Worm (Caenorhabditis elegans): ENCODE measurements around the gene T01G5.8.
A peak's percentile ranks its signal among the peaks of the same experiment; 100 is the strongest.

T01G5.8 gene

DNA sequence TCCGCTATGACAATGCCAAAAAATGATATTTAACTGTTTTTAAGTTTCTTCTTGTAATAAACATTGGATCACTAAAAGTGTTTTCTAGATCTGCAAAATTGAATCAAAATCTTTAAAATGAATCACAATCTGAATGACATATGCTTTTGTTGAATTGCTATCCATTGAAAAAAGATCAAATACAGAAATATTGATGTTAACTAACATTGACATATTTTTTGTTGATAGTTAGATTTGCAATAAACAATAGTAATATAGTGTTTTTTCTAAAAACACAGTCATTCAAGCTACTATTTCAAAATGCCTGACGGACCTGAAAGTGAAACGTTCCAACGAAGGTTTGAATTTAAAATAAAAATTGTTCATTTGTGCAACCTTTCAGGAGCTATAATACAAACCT is 34.6 kb downstream of the T01G5.8 start, which contains the start of gene T09F5.2:
Gene T09F5.2, plus strand, starts transcription at position 301 of the 400 bp plus-strand sequence.
- TF ChIP-seq unc-86 (tag; optimal IDR thresholded peaks at IDR 0.05): no peak
- no peak for TF ChIP-seq ceh-82 (tag; optimal IDR thresholded peaks at IDR 0.05)
- no peak for TF ChIP-seq nhr-19 (GFP tag; conservative IDR thresholded peaks at IDR 0.05)
- no peak for TF ChIP-seq elt-2 (tag; optimal IDR thresholded peaks at IDR 0.05)
- no peak for TF ChIP-seq jun-1 (tag; optimal IDR thresholded peaks at IDR 0.05)
- no peak for TF ChIP-seq snpc-4 (tag; optimal IDR thresholded peaks at IDR 0.05)
- TF ChIP-seq zip-4 (GFP tag; optimal IDR thresholded peaks at IDR 0.05): no peak

DNA sequence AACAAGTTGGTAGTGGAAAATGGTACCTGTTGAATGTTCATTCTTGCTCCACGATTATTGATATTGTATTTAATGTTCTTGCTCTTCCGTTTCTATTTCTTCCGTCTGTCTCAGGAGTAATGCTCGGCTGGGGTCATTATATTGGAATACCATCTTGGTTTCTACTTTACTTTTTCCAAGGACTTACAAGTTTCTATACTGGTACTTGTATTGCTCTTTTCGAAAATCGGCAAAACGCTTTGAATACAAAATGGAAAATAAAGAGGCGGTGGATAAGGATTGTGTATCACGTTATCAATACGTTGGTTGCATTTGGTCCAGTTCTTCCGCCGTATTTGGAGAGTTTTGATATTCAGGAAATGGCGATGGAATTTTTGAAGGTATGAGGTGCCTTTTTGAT is 35.9 kb downstream of the T01G5.8 start:
- TF ChIP-seq nhr-90 (tag; optimal IDR thresholded peaks at IDR 0.05; ENCODE audit: poor library complexity): no peak
- TF ChIP-seq fkh-8 (tag; optimal IDR thresholded peaks at IDR 0.05): no peak
- TF ChIP-seq lin-15B (tag; optimal IDR thresholded peaks at IDR 0.05): no peak
- no peak for TF ChIP-seq snu-23 (GFP tag; optimal IDR thresholded peaks at IDR 0.05)
- no peak for TF ChIP-seq efl-1 (optimal IDR thresholded peaks at IDR 0.05)
- peak in 1 of 2 experiments; percentile 72 for TF ChIP-seq efl-1 (GFP tag; optimal IDR thresholded peaks at IDR 0.05 in 1 of 2)
- no peak for TF ChIP-seq F16B12.6 (tag; optimal IDR thresholded peaks at IDR 0.05)

DNA sequence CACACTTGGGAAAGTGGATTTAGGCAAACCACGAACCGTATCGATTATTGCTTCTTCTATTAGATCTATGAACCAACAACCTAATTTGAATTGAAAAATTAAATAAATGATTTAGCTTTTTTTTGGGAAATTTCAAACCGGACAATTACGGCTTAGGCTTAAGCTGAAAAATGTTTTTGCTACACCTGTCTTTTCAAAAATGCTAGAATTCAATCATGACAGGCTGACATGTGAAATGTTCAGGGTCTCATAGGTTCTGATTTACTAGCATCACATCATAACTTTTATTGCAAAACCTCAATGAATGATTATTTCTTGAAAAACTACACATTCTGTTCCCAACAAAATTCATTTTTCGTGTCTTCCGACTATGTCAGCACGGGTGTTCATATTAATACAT is 37.2 kb downstream of the T01G5.8 start, which contains the start of gene srh-55:
Gene srh-55, plus strand, starts transcription at position 301 of the 400 bp plus-strand sequence.
- no peak for TF ChIP-seq mep-1 (tag; optimal IDR thresholded peaks at IDR 0.05)
- TF ChIP-seq efl-1 (optimal IDR thresholded peaks at IDR 0.05): no peak
- TF ChIP-seq efl-1 (GFP tag; optimal IDR thresholded peaks at IDR 0.05 in 1 of 2): peak in 1 of 2 experiments; percentile 40

DNA sequence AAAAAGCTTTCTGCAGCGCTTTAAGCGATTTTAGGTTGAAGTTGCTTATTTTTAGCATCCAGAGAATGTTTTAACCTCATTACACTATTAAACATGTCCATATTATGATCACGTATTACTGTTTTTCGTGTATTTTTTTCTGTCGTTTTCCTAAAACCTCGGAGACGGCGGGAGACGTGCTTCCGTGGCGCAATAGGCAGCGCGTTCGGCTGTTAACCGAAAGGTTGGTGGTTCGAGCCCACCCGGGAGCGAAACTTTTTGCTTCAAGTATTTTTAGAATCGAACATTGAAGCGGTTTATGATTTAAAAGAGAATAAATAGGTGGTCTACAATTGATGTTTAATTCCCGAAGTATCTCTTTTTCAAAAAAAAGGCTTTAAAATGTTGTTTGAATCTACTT is 40.4 kb downstream of the T01G5.8 start:
- TF ChIP-seq hpl-2 (GFP tag; optimal IDR thresholded peaks at IDR 0.05) (no peak), mef-2 (tag; optimal IDR thresholded peaks at IDR 0.05) (no peak), snu-23 (GFP tag; optimal IDR thresholded peaks at IDR 0.05) (no peak), ceh-8 (GFP tag; optimal IDR thresholded peaks at IDR 0.05) (no peak)

DNA sequence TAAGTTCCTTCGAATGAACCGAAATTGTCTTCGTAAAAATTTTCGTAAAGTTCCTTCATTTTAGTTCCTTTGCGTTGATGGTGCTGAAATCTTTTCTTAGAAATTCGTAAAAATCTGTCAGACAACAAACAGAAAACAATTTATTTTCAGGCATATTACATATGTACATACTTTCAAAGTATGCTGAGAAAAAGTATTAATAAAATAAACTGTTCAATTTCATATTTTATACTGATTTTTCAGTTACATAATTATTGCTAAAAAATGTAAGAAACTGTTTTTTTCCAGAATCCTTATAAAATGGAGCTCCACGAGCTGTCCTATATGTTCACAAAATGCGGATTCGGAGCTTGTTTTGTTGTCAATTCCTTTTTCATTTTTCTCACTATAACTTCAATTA is 42.6 kb downstream of the T01G5.8 start, which contains the start of gene str-45:
Gene str-45, plus strand, starts transcription at position 301 of the 400 bp plus-strand sequence.
- TF ChIP-seq nhr-28 (tag; optimal IDR thresholded peaks at IDR 0.05): no peak
- no peak for TF ChIP-seq efl-1 (optimal IDR thresholded peaks at IDR 0.05)
- peak in 1 of 2 experiments; percentile 50 for TF ChIP-seq efl-1 (GFP tag; optimal IDR thresholded peaks at IDR 0.05 in 1 of 2)

DNA sequence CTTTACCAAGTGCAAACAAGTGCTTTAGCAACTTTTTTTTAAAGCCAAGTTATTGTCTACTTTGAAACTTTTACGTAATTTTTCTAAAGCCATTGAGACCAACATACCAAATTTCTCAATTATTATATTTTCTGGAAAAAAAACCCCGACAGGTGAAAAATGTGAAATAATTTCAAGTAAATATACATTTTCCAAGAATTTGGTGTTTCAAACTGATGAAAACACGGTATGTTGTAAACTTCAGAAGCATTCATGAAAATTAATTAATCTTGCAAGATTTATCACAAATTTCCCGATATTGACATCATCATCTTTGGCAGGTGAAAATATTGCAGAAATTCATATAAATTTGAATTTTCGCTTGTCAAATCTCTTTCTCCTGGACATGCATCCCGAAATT is 46.6 kb downstream of the T01G5.8 start, which contains the start of gene srz-11:
Gene srz-11, plus strand, starts transcription at position 386 of the 400 bp plus-strand sequence.
- TF ChIP-seq unc-130 (tag; optimal IDR thresholded peaks at IDR 0.05) (no peak), jun-1 (tag; optimal IDR thresholded peaks at IDR 0.05) (no peak), nhr-237 (tag; optimal IDR thresholded peaks at IDR 0.05) (no peak), mdl-1 (tag; optimal IDR thresholded peaks at IDR 0.05) (no peak), fkh-8 (tag; optimal IDR thresholded peaks at IDR 0.05) (peak; percentile 24), lin-39 (tag; optimal IDR thresholded peaks at IDR 0.05) (no peak), hpl-2 (GFP tag; optimal IDR thresholded peaks at IDR 0.05) (no peak), ceh-8 (GFP tag; optimal IDR thresholded peaks at IDR 0.05) (no peak), blmp-1 (tag; optimal IDR thresholded peaks at IDR 0.05) (no peak), egl-13 (tag; optimal IDR thresholded peaks at IDR 0.05) (no peak), nhr-90 (tag; optimal IDR thresholded peaks at IDR 0.05; ENCODE audit: poor library complexity) (no peak), hlh-4 (tag; optimal IDR thresholded peaks at IDR 0.05) (peak; percentile 100), aha-1 (tag; optimal IDR thresholded peaks at IDR 0.05) (no peak), lin-14 (GFP tag; optimal IDR thresholded peaks at IDR 0.05) (no peak), nhr-47 (tag; optimal IDR thresholded peaks at IDR 0.05) (peak; percentile 10), nhr-28 (tag; optimal IDR thresholded peaks at IDR 0.05) (no peak), zip-4 (GFP tag; optimal IDR thresholded peaks at IDR 0.05) (no peak), elt-3 (tag; optimal IDR thresholded peaks at IDR 0.05) (no peak), rnt-1 (tag; optimal IDR thresholded peaks at IDR 0.05) (no peak), nhr-11 (tag; optimal IDR thresholded peaks at IDR 0.05) (no peak), C16A3.4 (tag; optimal IDR thresholded peaks at IDR 0.05) (no peak), ceh-88 (GFP tag; IDR thresholded peaks at IDR 0.05) (no peak)
